1 fruit fly cellular context compared by ENCODE assay signal in the genomic region with DNA sequence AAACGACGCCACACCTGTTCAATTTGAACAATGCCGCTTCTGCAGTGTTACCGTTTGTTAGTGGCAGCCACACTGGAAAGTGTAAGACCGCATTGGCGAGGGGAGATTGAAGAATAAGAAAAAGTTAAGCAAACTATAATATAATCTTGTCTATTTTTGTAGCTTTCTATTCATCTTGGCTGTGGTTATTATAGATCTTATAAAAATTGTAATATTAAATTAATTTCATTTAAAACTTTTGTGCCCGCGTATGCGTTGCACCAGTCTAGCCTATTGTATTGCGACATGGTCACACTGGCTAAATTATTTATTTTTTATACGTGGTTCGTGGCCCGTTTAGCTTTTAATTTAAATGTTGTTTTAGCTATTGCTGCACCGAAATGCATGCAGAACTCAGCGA.
A peak's percentile ranks its signal among the peaks of the same experiment; 100 is the strongest.
TF ChIP-seq lines count a peak whose summit lies in the region.

A gene (minus strand): TSS at position 64 of the 400 bp plus-strand sequence.
A gene (plus strand): TSS at position 272 of the 400 bp plus-strand sequence.

TF ChIP-seq in whole organism, embryonic, 481 proteins besides CTCF, POLR2A, EP300 and RAD21 (continued from another document):
- TF ChIP-seq CG10543 (GFP tag; optimal IDR thresholded peaks at IDR 0.05; lab: Kevin White, UChicago) = peak; percentile 5
- no peak for TF ChIP-seq bigmax (GFP tag; optimal IDR thresholded peaks at IDR 0.05; lab: Kevin White, UChicago)
- TF ChIP-seq crc (GFP tag; optimal IDR thresholded peaks at IDR 0.05; lab: Kevin White, UChicago) = no peak
- no peak for TF ChIP-seq disco-r (GFP tag; optimal IDR thresholded peaks at IDR 0.05; lab: Kevin White, UChicago)
- TF ChIP-seq gro (GFP tag; optimal IDR thresholded peaks at IDR 0.05; lab: Kevin White, UChicago) = no peak
- TF ChIP-seq CG2129 (GFP tag; IDR thresholded peaks at IDR 0.05; lab: Robert Waterston, UW; ENCODE audit: partially characterized antibody) = no peak
- TF ChIP-seq ttk (GFP tag; IDR thresholded peaks at IDR 0.05; lab: Robert Waterston, UW) = peak; percentile 60; the same call in 1 of the 2 replicates
- TF ChIP-seq CG2712 (tag; optimal IDR thresholded peaks at IDR 0.05; lab: Kevin White, UChicago) = peak; percentile 81
- no peak for TF ChIP-seq insv (GFP tag; optimal IDR thresholded peaks at IDR 0.05; lab: Kevin White, UChicago)
- TF ChIP-seq CG15269 (tag; optimal IDR thresholded peaks at IDR 0.05; lab: Kevin White, UChicago) = no peak
- TF ChIP-seq bsh (GFP tag; optimal IDR thresholded peaks at IDR 0.05; lab: Kevin White, UChicago) = peak in 1 of 2 experiments; percentile 72
- no peak for TF ChIP-seq salm (tag; optimal IDR thresholded peaks at IDR 0.05; lab: Kevin White, UChicago)
- TF ChIP-seq Poxn (GFP tag; IDR thresholded peaks at IDR 0.05; lab: Robert Waterston, UW) = no peak
- TF ChIP-seq CG7963 (GFP tag; IDR thresholded peaks at IDR 0.05; lab: Robert Waterston, UW; ENCODE audit: partially characterized antibody) = no peak
- no peak for TF ChIP-seq CG2678 (tag; optimal IDR thresholded peaks at IDR 0.05; lab: Kevin White, UChicago)
- TF ChIP-seq CG11560 (tag; IDR thresholded peaks at IDR 0.05; lab: Robert Waterston, UW) = 0 out of 3 replicates have a peak, but pooled peaks have one; percentile 44
- no peak for TF ChIP-seq D (optimal IDR thresholded peaks at IDR 0.05; lab: Kevin White, UChicago)
- peak; percentile 41 for TF ChIP-seq D (GFP tag; optimal IDR thresholded peaks at IDR 0.05; lab: Kevin White, UChicago)
- no peak for TF ChIP-seq CG13894 (tag; optimal IDR thresholded peaks at IDR 0.05; lab: Kevin White, UChicago)
- no peak for TF ChIP-seq cad (GFP tag; optimal IDR thresholded peaks at IDR 0.05; lab: Kevin White, UChicago)
- TF ChIP-seq CG11696 (GFP tag; IDR thresholded peaks at IDR 0.05; lab: Robert Waterston, UW) = no peak
- peak; percentile 67 for TF ChIP-seq unpg (GFP tag; optimal IDR thresholded peaks at IDR 0.05; lab: Kevin White, UChicago)
- no peak for TF ChIP-seq mld (GFP tag; IDR thresholded peaks at IDR 0.05; lab: Robert Waterston, UW; ENCODE audit: partially characterized antibody)
- TF ChIP-seq sqz (GFP tag; optimal IDR thresholded peaks at IDR 0.05; lab: Kevin White, UChicago) = peak; percentile 70
- 0 out of 3 replicates have a peak, but pooled peaks have one; percentile 36 for TF ChIP-seq Mrtf (GFP tag; IDR thresholded peaks at IDR 0.05; lab: Robert Waterston, UW)
- TF ChIP-seq gcm2 (GFP tag; optimal IDR thresholded peaks at IDR 0.05; lab: Kevin White, UChicago) = no peak
- TF ChIP-seq pnt (GFP tag; optimal IDR thresholded peaks at IDR 0.05; lab: Kevin White, UChicago) = peak; percentile 17
- TF ChIP-seq CG2199 (GFP tag; IDR thresholded peaks at IDR 0.05; lab: Robert Waterston, UW) = no peak
- TF ChIP-seq Doc2 (GFP tag; IDR thresholded peaks at IDR 0.05; lab: Robert Waterston, UW) = no peak
- peak; percentile 45; the same call in 1 of the 2 replicates for TF ChIP-seq dan (GFP tag; IDR thresholded peaks at IDR 0.05; lab: Robert Waterston, UW)
- TF ChIP-seq CG16863 (GFP tag; optimal IDR thresholded peaks at IDR 0.05; lab: Kevin White, UChicago) = no peak
- peak; percentile 61 for TF ChIP-seq scrt (GFP tag; optimal IDR thresholded peaks at IDR 0.05; lab: Kevin White, UChicago)
- peak; percentile 43 for TF ChIP-seq CG17359 (tag; optimal IDR thresholded peaks at IDR 0.05; lab: Kevin White, UChicago)
- TF ChIP-seq az2 (GFP tag; optimal IDR thresholded peaks at IDR 0.05; lab: Kevin White, UChicago) = peak; percentile 78
- 0 out of 2 replicates have a peak, but pooled peaks have one; percentile 27 for TF ChIP-seq stc (GFP tag; IDR thresholded peaks at IDR 0.05; lab: Robert Waterston, UW)
- TF ChIP-seq CG9215 (GFP tag; IDR thresholded peaks at IDR 0.05; lab: Robert Waterston, UW) = peak; percentile 71
- TF ChIP-seq gsb-n (tag; optimal IDR thresholded peaks at IDR 0.05; lab: Kevin White, UChicago) = no peak
- TF ChIP-seq slp2 (GFP tag; optimal IDR thresholded peaks at IDR 0.05; lab: Kevin White, UChicago) = no peak
- TF ChIP-seq bcd (GFP tag; optimal IDR thresholded peaks at IDR 0.05; lab: Kevin White, UChicago) = peak; percentile 54
- TF ChIP-seq CG12391 (tag; optimal IDR thresholded peaks at IDR 0.05; lab: Kevin White, UChicago) = peak; percentile 86
- TF ChIP-seq ftz-f1 (GFP tag; optimal IDR thresholded peaks at IDR 0.05; lab: Kevin White, UChicago) = no peak
- peak; percentile 68 for TF ChIP-seq CG4404 (GFP tag; IDR thresholded peaks at IDR 0.05; lab: Robert Waterston, UW)
- peak; percentile 72 for TF ChIP-seq Xrp1 (GFP tag; IDR thresholded peaks at IDR 0.05; lab: Robert Waterston, UW)
- TF ChIP-seq Dip3 (GFP tag; optimal IDR thresholded peaks at IDR 0.05; lab: Kevin White, UChicago) = peak; percentile 43
- no peak for TF ChIP-seq z (GFP tag; IDR thresholded peaks at IDR 0.05; lab: Robert Waterston, UW)
- no peak for TF ChIP-seq run (tag; optimal IDR thresholded peaks at IDR 0.05; lab: Kevin White, UChicago)
- no peak for TF ChIP-seq CG7271 (tag; optimal IDR thresholded peaks at IDR 0.05; lab: Kevin White, UChicago)
- TF ChIP-seq slou (GFP tag; optimal IDR thresholded peaks at IDR 0.05; lab: Kevin White, UChicago) = peak; percentile 31
- TF ChIP-seq her (GFP tag; optimal IDR thresholded peaks at IDR 0.05; lab: Kevin White, UChicago) = no peak
- TF ChIP-seq ERR (GFP tag; optimal IDR thresholded peaks at IDR 0.05; lab: Kevin White, UChicago) = no peak
- TF ChIP-seq CG31365 (tag; optimal IDR thresholded peaks at IDR 0.05; lab: Kevin White, UChicago) = no peak
- no peak for TF ChIP-seq nom (GFP tag; optimal IDR thresholded peaks at IDR 0.05; lab: Kevin White, UChicago)
- TF ChIP-seq B-H2 (GFP tag; optimal IDR thresholded peaks at IDR 0.05; lab: Kevin White, UChicago) = peak; percentile 10
- no peak for TF ChIP-seq CG34224 (GFP tag; IDR thresholded peaks at IDR 0.05; lab: Robert Waterston, UW; ENCODE audit: partially characterized antibody)
- no peak for TF ChIP-seq usp (GFP tag; optimal IDR thresholded peaks at IDR 0.05; lab: Kevin White, UChicago)
- TF ChIP-seq ssp (GFP tag; IDR thresholded peaks at IDR 0.05; lab: Robert Waterston, UW) = peak; percentile 68
- 0 out of 2 replicates have a peak, but pooled peaks have one; percentile 58 for TF ChIP-seq CG42726 (GFP tag; IDR thresholded peaks at IDR 0.05; lab: Robert Waterston, UW; ENCODE audit: partially characterized antibody)
- TF ChIP-seq kay (GFP tag; optimal IDR thresholded peaks at IDR 0.05; lab: Kevin White, UChicago) = no peak
- no peak for TF ChIP-seq dmrt99B (tag; optimal IDR thresholded peaks at IDR 0.05; lab: Kevin White, UChicago)
- TF ChIP-seq trem (tag; optimal IDR thresholded peaks at IDR 0.05; lab: Kevin White, UChicago) = peak; percentile 82
- TF ChIP-seq CG6765 (GFP tag; optimal IDR thresholded peaks at IDR 0.05; lab: Kevin White, UChicago) = no peak
- peak; percentile 80 for TF ChIP-seq E2f1 (GFP tag; IDR thresholded peaks at IDR 0.05; lab: Robert Waterston, UW)
- TF ChIP-seq CG10959 (GFP tag; IDR thresholded peaks at IDR 0.05; lab: Robert Waterston, UW) = peak; percentile 57
- TF ChIP-seq CG6689 (GFP tag; IDR thresholded peaks at IDR 0.05; lab: Robert Waterston, UW) = peak; percentile 76
- no peak for TF ChIP-seq Ravus (GFP tag; IDR thresholded peaks at IDR 0.05; lab: Robert Waterston, UW)
